Worm (Caenorhabditis elegans) whole organism, late embryonic: ENCODE measurements around the gene vdac-1.

Experiments used
- C08G9.2 ChIP-seq: sonication (generic microtip); optimal IDR thresholded peaks from 2 replicates; lab custom pipeline; 2016; ENCODE audit warnings: mild to moderate bottlenecking, missing genetic modification characterization, moderate library complexity, missing compliant biosample characterization
- C38D4.7 ChIP-seq: fragments of 200-800 bp; sonication (Bioruptor generic); optimal IDR thresholded peaks from 2 replicates; lab custom pipeline; 2018; ENCODE audit warnings: mild to moderate bottlenecking, missing genetic modification characterization, moderate library complexity, missing compliant biosample characterization
- K02D7.2 ChIP-seq: sonication (generic microtip); optimal IDR thresholded peaks from 2 replicates; lab custom pipeline; 2017; ENCODE audit warnings: mild to moderate bottlenecking, missing genetic modification characterization, missing compliant biosample characterization
- Y22D7AL.16 ChIP-seq: sonication (generic microtip); optimal IDR thresholded peaks from 2 replicates; lab custom pipeline; 2016; ENCODE audit warnings: missing genetic modification characterization, missing compliant biosample characterization
- ahr-1 ChIP-seq: sonication (generic microtip); optimal IDR thresholded peaks from 2 replicates; lab custom pipeline; 2016; ENCODE audit warnings: missing genetic modification characterization, missing compliant biosample characterization
- ceh-18 ChIP-seq: sonication (generic microtip); optimal IDR thresholded peaks from 2 replicates; lab custom pipeline; 2016; ENCODE audit warnings: missing genetic modification characterization, missing compliant biosample characterization
- ceh-2 ChIP-seq: sonication (generic microtip); optimal IDR thresholded peaks from 2 replicates; lab custom pipeline; 2016; ENCODE audit warnings: missing genotype, missing genetic modification characterization, missing compliant biosample characterization
- ceh-22 ChIP-seq: sonication (generic microtip); optimal IDR thresholded peaks from 2 replicates; lab custom pipeline; 2017; ENCODE audit warnings: missing biosample characterization, missing genetic modification characterization
- ceh-24 ChIP-seq: sonication (generic microtip); optimal IDR thresholded peaks from 2 replicates; lab custom pipeline; 2016; ENCODE audit warnings: mild to moderate bottlenecking, missing genetic modification characterization, missing compliant biosample characterization
- ceh-30 ChIP-seq: fragments of 150-350 bp; optimal IDR thresholded peaks from 2 replicates; lab custom pipeline; 2014; ENCODE audit warnings: missing biosample characterization, missing genetic modification characterization
- ceh-31 ChIP-seq: sonication (generic microtip); optimal IDR thresholded peaks from 2 replicates; lab custom pipeline; 2016; ENCODE audit warnings: missing genetic modification characterization, missing compliant biosample characterization
- ceh-45 ChIP-seq: fragments of 200-800 bp; sonication (Bioruptor generic); IDR thresholded peaks from 2 replicates; pipeline ENCODE4 v1.3.6; 2022; ENCODE audit warnings: missing genetic modification reagents, missing genetic modification characterization, missing compliant biosample characterization
- ceh-48 ChIP-seq: sonication (generic microtip); optimal IDR thresholded peaks from 2 replicates; lab custom pipeline; 2016; ENCODE audit warnings: missing genetic modification characterization, inconsistent platforms, missing compliant biosample characterization
- ceh-6 ChIP-seq: fragments of 200-800 bp; sonication (Bioruptor generic); optimal IDR thresholded peaks from 2 replicates; lab custom pipeline; 2018; ENCODE audit warnings: mild to moderate bottlenecking, missing genetic modification characterization, missing compliant biosample characterization
- ceh-9 ChIP-seq: sonication (generic microtip); optimal IDR thresholded peaks from 2 replicates; lab custom pipeline; 2016; ENCODE audit warnings: mild to moderate bottlenecking, missing genetic modification characterization, inconsistent platforms, missing compliant biosample characterization
- dmd-4 ChIP-seq: sonication (generic microtip); optimal IDR thresholded peaks from 2 replicates; lab custom pipeline; 2016; ENCODE audit warnings: borderline replicate concordance, missing genetic modification characterization, missing compliant biosample characterization
- elt-2 ChIP-seq: sonication (generic microtip); optimal IDR thresholded peaks from 2 replicates; lab custom pipeline; 2016; ENCODE audit warnings: missing genetic modification reagents, missing genetic modification characterization, missing compliant biosample characterization
- elt-4 ChIP-seq: sonication (generic microtip); optimal IDR thresholded peaks from 2 replicates; lab custom pipeline; 2016; ENCODE audit warnings: missing genetic modification characterization, missing compliant biosample characterization
- ets-4 ChIP-seq: sonication (generic microtip); optimal IDR thresholded peaks from 2 replicates; lab custom pipeline; 2016; ENCODE audit warnings: missing genetic modification characterization, missing compliant biosample characterization
- eyg-1 ChIP-seq: sonication (generic microtip); optimal IDR thresholded peaks from 2 replicates; lab custom pipeline; 2016; ENCODE audit warnings: missing genotype, missing genetic modification characterization, missing compliant biosample characterization
- fkh-10 ChIP-seq: fragments of 150-350 bp; optimal IDR thresholded peaks from 2 replicates; lab custom pipeline; 2014; ENCODE audit warnings: missing biosample characterization, missing genetic modification reagents, missing genetic modification characterization
- hlh-15 ChIP-seq: sonication (generic microtip); optimal IDR thresholded peaks from 2 replicates; lab custom pipeline; 2016; ENCODE audit warnings: missing genetic modification characterization, missing compliant biosample characterization
- hlh-30 ChIP-seq: sonication (generic microtip); optimal IDR thresholded peaks from 2 replicates; lab custom pipeline; 2017; ENCODE audit warnings: antibody characterized with exemption, missing genetic modification characterization, missing compliant biosample characterization; ENCODE audit not compliant: insufficient read depth
- hlh-8 ChIP-seq: sonication (generic microtip); optimal IDR thresholded peaks from 2 replicates; lab custom pipeline; 2016; ENCODE audit warnings: missing genotype, missing genetic modification characterization, missing compliant biosample characterization
- lim-6 ChIP-seq: sonication (generic microtip); optimal IDR thresholded peaks from 2 replicates; lab custom pipeline; 2016; ENCODE audit warnings: missing genetic modification characterization, missing compliant biosample characterization
- mec-3 ChIP-seq: sonication (generic microtip); optimal IDR thresholded peaks from 2 replicates; lab custom pipeline; 2016; ENCODE audit warnings: borderline replicate concordance, missing genetic modification characterization, missing compliant biosample characterization
- nhr-11 ChIP-seq: fragments of 150-350 bp; optimal IDR thresholded peaks from 2 replicates; lab custom pipeline; 2014; ENCODE audit warnings: missing biosample characterization, missing genetic modification characterization
- npax-4 ChIP-seq: sonication (generic microtip); optimal IDR thresholded peaks from 2 replicates; lab custom pipeline; 2016; ENCODE audit warnings: missing genetic modification characterization, missing compliant biosample characterization
- odd-2 ChIP-seq: sonication (generic microtip); optimal IDR thresholded peaks from 2 replicates; lab custom pipeline; 2017; ENCODE audit warnings: antibody characterized with exemption, mild to moderate bottlenecking, missing genetic modification characterization, missing compliant biosample characterization
- pag-3 ChIP-seq: sonication (generic microtip); optimal IDR thresholded peaks from 2 replicates; lab custom pipeline; 2016; ENCODE audit warnings: missing compliant biosample characterization, missing genetic modification characterization, borderline replicate concordance
- pax-1 ChIP-seq: fragments of 150-350 bp; optimal IDR thresholded peaks from 2 replicates; lab custom pipeline; 2014; ENCODE audit warnings: missing biosample characterization, missing genetic modification characterization
- pqm-1 ChIP-seq: sonication (generic microtip); optimal IDR thresholded peaks from 2 replicates; lab custom pipeline; 2016; ENCODE audit warnings: missing genetic modification characterization, missing compliant biosample characterization
- pros-1 ChIP-seq: fragments of 150-350 bp; optimal IDR thresholded peaks from 2 replicates; lab custom pipeline; 2014; ENCODE audit warnings: missing biosample characterization, missing genetic modification reagents, missing genetic modification characterization
- ref-2 ChIP-seq: sonication (generic microtip); optimal IDR thresholded peaks from 2 replicates; lab custom pipeline; 2016; ENCODE audit warnings: missing genetic modification characterization, missing compliant biosample characterization
- rnt-1 ChIP-seq: sonication (generic microtip); optimal IDR thresholded peaks from 2 replicates; lab custom pipeline; 2016; ENCODE audit warnings: missing genetic modification characterization, missing compliant biosample characterization
- sox-2 ChIP-seq: fragments of 200-800 bp; sonication (Bioruptor generic); IDR thresholded peaks from 2 replicates; pipeline ENCODE4 v1.3.6; 2022; ENCODE audit warnings: missing genetic modification reagents, missing genetic modification characterization, missing compliant biosample characterization
- tbx-2 ChIP-seq: sonication (generic microtip); optimal IDR thresholded peaks from 2 replicates; lab custom pipeline; 2016; ENCODE audit warnings: missing genetic modification characterization, missing compliant biosample characterization
- tbx-7 ChIP-seq: sonication (generic microtip); optimal IDR thresholded peaks from 2 replicates; lab custom pipeline; 2016; ENCODE audit warnings: missing genotype, missing genetic modification characterization, missing compliant biosample characterization
- ttx-3 ChIP-seq: sonication (generic microtip); optimal IDR thresholded peaks from 2 replicates; lab custom pipeline; 2016; ENCODE audit warnings: missing genetic modification reagents, missing genetic modification characterization, missing compliant biosample characterization
- unc-3 ChIP-seq, 2 experiments: fragments of 200-800 bp in 1 of 2; sonication (Bioruptor generic) in 1 of 2; sonication (generic microtip) in 1 of 2; conservative IDR thresholded peaks in 1 of 2; optimal IDR thresholded peaks in 1 of 2; 2 replicates each; pipeline versions ENCODE4 v1.3.6 to Lab custom; 2016 to 2022; ENCODE audit warnings: missing compliant biosample characterization in 2 of 2, missing genetic modification characterization in 2 of 2, missing genetic modification reagents in 1 of 2
- unc-55 ChIP-seq: sonication (generic microtip); optimal IDR thresholded peaks from 2 replicates; lab custom pipeline; 2017; ENCODE audit warnings: missing biosample characterization, missing genetic modification reagents, missing genetic modification characterization
- unc-86 ChIP-seq: sonication (generic microtip); optimal IDR thresholded peaks from 2 replicates; lab custom pipeline; 2016; ENCODE audit warnings: missing genetic modification characterization, missing compliant biosample characterization
- ztf-16 ChIP-seq: sonication (generic microtip); optimal IDR thresholded peaks from 2 replicates; lab custom pipeline; 2017; ENCODE audit warnings: missing genetic modification characterization, missing compliant biosample characterization

Gene vdac-1

DNA sequence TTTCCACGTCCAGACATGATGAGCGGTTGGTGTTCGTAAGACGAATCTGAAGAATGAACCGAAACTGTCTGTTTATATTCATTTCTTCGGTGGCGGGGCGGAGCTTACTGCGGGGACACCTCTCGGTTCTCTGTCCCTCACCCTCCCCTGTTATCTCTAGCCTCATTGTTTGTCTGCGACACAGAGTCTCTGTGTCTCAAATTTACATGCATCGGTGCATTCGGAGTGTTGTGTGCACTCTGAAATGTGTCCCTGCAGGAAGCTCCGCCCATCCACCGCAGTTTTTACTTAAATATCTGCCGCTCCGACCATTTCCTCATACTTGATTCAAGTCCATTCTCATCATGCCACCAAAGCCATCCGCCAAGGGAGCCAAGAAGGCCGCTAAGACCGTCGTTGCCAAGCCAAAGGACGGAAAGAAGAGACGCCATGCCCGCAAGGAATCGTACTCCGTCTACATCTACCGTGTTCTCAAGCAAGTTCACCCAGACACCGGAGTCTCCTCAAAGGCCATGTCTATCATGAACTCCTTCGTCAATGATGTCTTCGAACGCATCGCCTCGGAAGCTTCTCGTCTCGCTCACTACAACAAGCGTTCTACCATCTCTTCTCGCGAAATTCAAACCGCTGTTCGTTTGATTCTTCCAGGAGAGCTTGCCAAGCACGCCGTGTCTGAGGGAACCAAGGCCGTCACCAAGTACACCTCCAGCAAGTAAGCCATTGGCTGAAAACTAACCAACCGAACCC is 21.3 kb downstream of the vdac-1 start, which contains the start of the genes his-61 and his-62 (continued):
- TF ChIP-seq ceh-45 (GFP tag; lab: Robert Waterston, UW) (peak; percentile 66; the same call in 1 of the 2 replicates), ceh-9 (tag; lab: Kevin White, UChicago) (no peak), lim-6 (no peak), rnt-1 (tag; lab: Kevin White, UChicago) (peak; percentile 65), ztf-16 (peak; percentile 44), ttx-3 (tag; lab: Kevin White, UChicago) (no peak), nhr-11 (tag; lab: Kevin White, UChicago) (no peak), dmd-4 (tag; lab: Kevin White, UChicago) (peak; percentile 39), ref-2 (peak; percentile 67), ceh-6 (GFP tag; lab: Kevin White, UChicago) (peak; percentile 15), Y22D7AL.16 (tag; lab: Kevin White, UChicago) (no peak), ceh-48 (tag; lab: Kevin White, UChicago) (no peak), hlh-8 (no peak), eyg-1 (no peak), mec-3 (tag; lab: Kevin White, UChicago) (no peak), ceh-2 (tag; lab: Kevin White, UChicago) (peak; percentile 60), ceh-31 (peak; percentile 95), elt-2 (tag; lab: Kevin White, UChicago) (peak; percentile 71), npax-4 (tag; lab: Kevin White, UChicago) (no peak), unc-55 (GFP tag; lab: Kevin White, UChicago) (peak; percentile 80), ceh-22 (no peak), tbx-2 (peak; percentile 88), K02D7.2 (no peak), pag-3 (tag; lab: Kevin White, UChicago) (no peak), pqm-1 (no peak), unc-86 (tag; lab: Kevin White, UChicago) (peak; percentile 65), ets-4 (peak; percentile 61), hlh-15 (tag; lab: Kevin White, UChicago) (no peak), sox-2 (peak; percentile 90), pros-1 (peak; percentile 78), fkh-10 (GFP tag; lab: Kevin White, UChicago) (no peak), ahr-1 (peak; percentile 38), ceh-30 (tag; lab: Kevin White, UChicago) (no peak)

ce11 chrIV:7478134-7478533 is 29.6 kb downstream of the vdac-1 start, which contains the start of gene rod-1:
Gene rod-1 (plus strand): TSS chrIV:7478452.
- TF ChIP-seq K02D7.2 (no peak), ceh-24 (no peak), ceh-22 (no peak), unc-86 (tag; lab: Kevin White, UChicago) (no peak), pax-1 (tag; lab: Kevin White, UChicago) (no peak)
- TF ChIP-seq, all 69 proteins: peak for 0

ce11 chrIV:7477697-7478096 is 30.0 kb downstream of the vdac-1 start:
- TF ChIP-seq ttx-3 (tag; lab: Kevin White, UChicago): no peak
- TF ChIP-seq C38D4.7: no peak
- no peak for TF ChIP-seq tbx-7 (tag; lab: Kevin White, UChicago)
- TF ChIP-seq hlh-30: no peak
- TF ChIP-seq unc-3 (GFP tag; conservative IDR thresholded peaks at IDR 0.05; lab: Robert Waterston, UW): no peak
- TF ChIP-seq unc-3 (tag; optimal IDR thresholded peaks at IDR 0.05; lab: Kevin White, UChicago): no peak
- TF ChIP-seq C08G9.2: no peak
- TF ChIP-seq elt-4 (tag; lab: Kevin White, UChicago): no peak
- TF ChIP-seq odd-2 (tag; lab: Kevin White, UChicago): no peak
- TF ChIP-seq ceh-18 (tag; lab: Kevin White, UChicago): no peak
- no peak for TF ChIP-seq npax-4 (tag; lab: Kevin White, UChicago)
- TF ChIP-seq nhr-11 (tag; lab: Kevin White, UChicago): no peak
- TF ChIP-seq, all 69 proteins: peak for 0
